Worm (Caenorhabditis elegans): ENCODE measurements around the gene F25B5.6.

F25B5.6 gene

ce11 chrIII:5948986-5949385 is 453 bp upstream of the F25B5.6 start:
- TF ChIP-seq ref-1 (GFP tag; conservative IDR thresholded peaks at IDR 0.05) (no peak), klf-2 (GFP tag; conservative IDR thresholded peaks at IDR 0.05) (no peak), T22C8.4 (GFP tag; IDR thresholded peaks at IDR 0.05) (no peak), med-1 (GFP tag; optimal IDR thresholded peaks at IDR 0.05; ENCODE audit: insufficient read depth) (no peak), cog-1 (tag; optimal IDR thresholded peaks at IDR 0.05) (no peak), tab-1 (GFP tag; IDR thresholded peaks at IDR 0.05) (no peak), flt-1 (GFP tag; IDR thresholded peaks at IDR 0.05) (no peak), ztf-29 (GFP tag; IDR thresholded peaks at IDR 0.05) (no peak), ztf-23 (GFP tag; IDR thresholded peaks at IDR 0.05) (no peak)

ce11 chrIII:5945865-5946264 is 2.7 kb downstream of the F25B5.6 start, which contains the start of gene F25B5.5:
Gene F25B5.5, minus strand, starts transcription at chrIII:5946124.
- TF ChIP-seq cog-1 (tag; optimal IDR thresholded peaks at IDR 0.05), result no peak
- no peak for TF ChIP-seq T22C8.4 (GFP tag; IDR thresholded peaks at IDR 0.05)
- no peak for TF ChIP-seq ztf-29 (GFP tag; IDR thresholded peaks at IDR 0.05)
- TF ChIP-seq med-1 (GFP tag; optimal IDR thresholded peaks at IDR 0.05; ENCODE audit: insufficient read depth), result no peak
- TF ChIP-seq ztf-23 (GFP tag; IDR thresholded peaks at IDR 0.05), result no peak
- no peak for TF ChIP-seq flt-1 (GFP tag; IDR thresholded peaks at IDR 0.05)
- TF ChIP-seq ref-1 (GFP tag; conservative IDR thresholded peaks at IDR 0.05), result no peak

DNA sequence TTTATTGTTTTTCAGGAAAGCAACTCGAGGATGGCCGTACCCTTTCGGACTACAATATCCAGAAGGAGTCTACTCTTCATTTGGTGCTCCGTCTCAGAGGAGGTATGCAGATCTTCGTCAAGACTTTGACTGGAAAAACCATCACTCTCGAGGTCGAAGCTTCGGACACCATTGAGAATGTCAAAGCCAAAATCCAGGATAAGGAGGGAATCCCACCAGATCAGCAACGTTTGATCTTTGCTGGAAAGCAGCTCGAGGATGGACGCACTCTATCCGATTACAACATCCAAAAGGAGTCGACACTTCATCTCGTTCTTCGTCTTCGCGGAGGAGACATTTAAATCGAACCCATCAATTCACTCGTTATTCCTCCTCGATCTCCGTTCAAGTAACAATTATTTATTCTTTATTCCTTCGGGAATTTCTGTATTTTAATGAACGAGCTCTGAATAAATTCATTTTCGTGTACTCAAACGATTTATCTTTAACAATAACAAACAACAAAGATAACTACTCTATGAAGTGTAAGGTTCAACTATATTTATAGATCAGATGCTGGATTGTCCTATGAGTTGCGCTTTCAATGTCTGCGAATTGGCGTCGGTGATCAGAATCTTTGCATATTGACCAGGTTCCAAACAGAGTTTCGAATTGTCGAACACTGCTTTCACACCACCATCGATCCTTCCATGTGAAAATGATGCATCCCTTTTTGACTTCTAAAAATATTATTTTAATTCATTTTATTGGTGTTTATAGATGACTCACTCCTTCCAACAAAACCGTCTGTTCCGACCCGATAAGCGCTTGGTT is 5.0 kb downstream of the F25B5.6 start:
- TF ChIP-seq cog-1 (tag; optimal IDR thresholded peaks at IDR 0.05) (no peak), klf-2 (GFP tag; conservative IDR thresholded peaks at IDR 0.05) (no peak), tab-1 (GFP tag; IDR thresholded peaks at IDR 0.05) (0 out of 2 replicates have a peak, but pooled peaks have one; percentile 20), flt-1 (GFP tag; IDR thresholded peaks at IDR 0.05) (no peak), med-1 (GFP tag; optimal IDR thresholded peaks at IDR 0.05; ENCODE audit: insufficient read depth) (no peak), ztf-23 (GFP tag; IDR thresholded peaks at IDR 0.05) (no peak), T22C8.4 (GFP tag; IDR thresholded peaks at IDR 0.05) (0 out of 2 replicates have a peak, but pooled peaks have one; percentile 7)

DNA sequence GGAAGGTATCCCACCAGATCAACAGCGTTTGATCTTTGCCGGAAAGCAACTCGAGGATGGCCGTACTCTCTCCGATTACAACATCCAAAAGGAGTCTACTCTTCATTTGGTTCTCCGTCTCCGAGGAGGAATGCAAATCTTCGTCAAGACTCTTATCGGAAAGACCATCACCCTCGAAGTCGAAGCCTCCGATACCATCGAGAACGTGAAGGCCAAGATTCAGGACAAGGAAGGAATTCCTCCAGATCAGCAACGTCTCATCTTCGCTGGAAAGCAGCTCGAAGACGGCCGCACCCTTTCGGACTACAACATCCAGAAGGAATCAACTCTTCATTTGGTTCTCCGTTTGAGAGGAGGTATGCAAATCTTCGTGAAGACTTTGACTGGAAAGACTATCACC is 6.4 kb downstream of the F25B5.6 start:
- TF ChIP-seq T22C8.4 (GFP tag; IDR thresholded peaks at IDR 0.05) (no peak), ref-1 (GFP tag; conservative IDR thresholded peaks at IDR 0.05) (no peak), klf-2 (GFP tag; conservative IDR thresholded peaks at IDR 0.05) (no peak), tab-1 (GFP tag; IDR thresholded peaks at IDR 0.05) (no peak), cog-1 (tag; optimal IDR thresholded peaks at IDR 0.05) (no peak), med-1 (GFP tag; optimal IDR thresholded peaks at IDR 0.05; ENCODE audit: insufficient read depth) (no peak), ztf-23 (GFP tag; IDR thresholded peaks at IDR 0.05) (no peak), ztf-29 (GFP tag; IDR thresholded peaks at IDR 0.05) (no peak)

- TF ChIP-seq klf-2 (GFP tag; conservative IDR thresholded peaks at IDR 0.05), result no peak
- 0 out of 2 replicates have a peak, but pooled peaks have one; percentile 19 for TF ChIP-seq ztf-23 (GFP tag; IDR thresholded peaks at IDR 0.05)
- TF ChIP-seq flt-1 (GFP tag; IDR thresholded peaks at IDR 0.05), result peak; percentile 68; the same call in 1 of the 2 replicates
- TF ChIP-seq ztf-29 (GFP tag; IDR thresholded peaks at IDR 0.05), result no peak
- peak; percentile 92 for TF ChIP-seq T22C8.4 (GFP tag; IDR thresholded peaks at IDR 0.05)
Observed at ce11 chrIII:5940525-5940974, 8.0 kb downstream of the F25B5.6 start.

- TF ChIP-seq flt-1 (GFP tag; IDR thresholded peaks at IDR 0.05) (peak; percentile 43; the same call in 1 of the 2 replicates), ref-1 (GFP tag; conservative IDR thresholded peaks at IDR 0.05) (no peak), tab-1 (GFP tag; IDR thresholded peaks at IDR 0.05) (0 out of 2 replicates have a peak, but pooled peaks have one; percentile 61)
Observed at ce11 chrIII:5939453-5940296, 8.9 kb downstream of the F25B5.6 start, which contains the start of gene ubq-1. Gene ubq-1, plus strand, starts transcription at chrIII:5940254.

ce11 chrIII:5938790-5939452 is 9.6 kb downstream of the F25B5.6 start:
- TF ChIP-seq med-1 (GFP tag; optimal IDR thresholded peaks at IDR 0.05; ENCODE audit: insufficient read depth), result no peak
- no peak for TF ChIP-seq cog-1 (tag; optimal IDR thresholded peaks at IDR 0.05)
- TF ChIP-seq ztf-29 (GFP tag; IDR thresholded peaks at IDR 0.05), result no peak
- no peak for TF ChIP-seq flt-1 (GFP tag; IDR thresholded peaks at IDR 0.05)
- no peak for TF ChIP-seq ref-1 (GFP tag; conservative IDR thresholded peaks at IDR 0.05)
- TF ChIP-seq klf-2 (GFP tag; conservative IDR thresholded peaks at IDR 0.05), result no peak
- TF ChIP-seq tab-1 (GFP tag; IDR thresholded peaks at IDR 0.05), result no peak
- TF ChIP-seq ztf-23 (GFP tag; IDR thresholded peaks at IDR 0.05), result no peak
- no peak for TF ChIP-seq T22C8.4 (GFP tag; IDR thresholded peaks at IDR 0.05)

DNA sequence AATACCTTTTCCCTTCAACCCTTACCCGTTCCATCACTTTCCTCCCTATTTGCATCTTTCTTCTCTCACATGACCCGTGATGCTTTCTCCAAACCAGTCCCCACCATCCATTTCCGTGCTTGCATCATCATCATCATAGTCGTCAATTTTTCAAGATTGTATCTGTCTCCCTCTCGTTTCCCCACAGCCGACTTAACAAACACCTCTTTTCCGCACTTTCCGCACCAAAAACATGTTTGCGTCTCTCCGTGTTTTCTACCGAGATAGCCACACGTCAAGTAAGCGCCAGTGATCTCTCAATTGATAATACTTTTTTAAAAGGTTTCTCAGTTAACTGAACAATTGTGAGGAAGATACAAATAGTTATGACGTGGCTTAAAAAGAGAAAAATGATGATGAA is 10.5 kb downstream of the F25B5.6 start:
- peak; percentile 11; the same call in 1 of the 2 replicates for TF ChIP-seq ztf-23 (GFP tag; IDR thresholded peaks at IDR 0.05)
- no peak for TF ChIP-seq cog-1 (tag; optimal IDR thresholded peaks at IDR 0.05)
- no peak for TF ChIP-seq tab-1 (GFP tag; IDR thresholded peaks at IDR 0.05)
- no peak for TF ChIP-seq klf-2 (GFP tag; conservative IDR thresholded peaks at IDR 0.05)
- no peak for TF ChIP-seq ref-1 (GFP tag; conservative IDR thresholded peaks at IDR 0.05)
- TF ChIP-seq ztf-29 (GFP tag; IDR thresholded peaks at IDR 0.05), result no peak

ce11 chrIII:5936992-5937391 is 11.5 kb downstream of the F25B5.6 start, which contains the start of gene EGAP1.1:
Gene EGAP1.1, minus strand, starts transcription at chrIII:5937220.
- TF ChIP-seq flt-1 (GFP tag; IDR thresholded peaks at IDR 0.05) (no peak), tab-1 (GFP tag; IDR thresholded peaks at IDR 0.05) (no peak), ztf-23 (GFP tag; IDR thresholded peaks at IDR 0.05) (no peak), ztf-29 (GFP tag; IDR thresholded peaks at IDR 0.05) (no peak), cog-1 (tag; optimal IDR thresholded peaks at IDR 0.05) (no peak), med-1 (GFP tag; optimal IDR thresholded peaks at IDR 0.05; ENCODE audit: insufficient read depth) (no peak), T22C8.4 (GFP tag; IDR thresholded peaks at IDR 0.05) (no peak), klf-2 (GFP tag; conservative IDR thresholded peaks at IDR 0.05) (no peak), ref-1 (GFP tag; conservative IDR thresholded peaks at IDR 0.05) (no peak)

Data from whole organism, midembryonic.